Fruit fly (Drosophila melanogaster) whole organism, embryonic: ENCODE data around the gene tup.

ENCODE experiments used
- BtbVII ChIP-seq: fragments of 200-800 bp; sonication (Bioruptor generic); optimal IDR thresholded peaks from 3 replicates; lab custom pipeline; 2017; ENCODE audit warnings: missing biosample characterization, mild to moderate bottlenecking, missing genetic modification characterization
- CG10543 ChIP-seq: fragments of 200-800 bp; sonication (Bioruptor generic); optimal IDR thresholded peaks from 3 replicates; lab custom pipeline; 2017; ENCODE audit warnings: missing biosample characterization, mild to moderate bottlenecking, missing genetic modification characterization, moderate library complexity
- CG11560 ChIP-seq: fragments of 200-800 bp; sonication (Bioruptor generic); IDR thresholded peaks from 3 replicates; pipeline ENCODE4 v1.3.6; 2022; ENCODE audit warnings: missing biosample characterization, missing genetic modification characterization
- CG13123 ChIP-seq: fragments of 200-800 bp; sonication (Bioruptor generic); optimal IDR thresholded peaks from 2 replicates; lab custom pipeline; 2016; ENCODE audit warnings: missing biosample characterization, missing genetic modification characterization
- CG13775 ChIP-seq: fragments of 200-800 bp; sonication (Bioruptor generic); optimal IDR thresholded peaks from 3 replicates; lab custom pipeline; 2017; ENCODE audit warnings: missing biosample characterization, mild to moderate bottlenecking, missing genetic modification characterization
- CG14710 ChIP-seq: fragments of 200-800 bp; sonication (Bioruptor generic); optimal IDR thresholded peaks from 3 replicates; lab custom pipeline; 2019; ENCODE audit warnings: missing biosample characterization, mild to moderate bottlenecking, missing genetic modification characterization, moderate library complexity
- CG1647 ChIP-seq: fragments of 200-800 bp; sonication (Bioruptor generic); optimal IDR thresholded peaks from 3 replicates; lab custom pipeline; 2016; ENCODE audit warnings: missing biosample characterization, missing genetic modification characterization
- CG17568 ChIP-seq: fragments of 200-800 bp; sonication (Bioruptor generic); optimal IDR thresholded peaks from 2 replicates; lab custom pipeline; 2018; ENCODE audit warnings: missing biosample characterization, mild to moderate bottlenecking, missing genetic modification characterization, moderate library complexity
- CG18476 ChIP-seq: fragments of 200-800 bp; sonication (Bioruptor generic); optimal IDR thresholded peaks from 2 replicates; lab custom pipeline; 2016; ENCODE audit warnings: missing biosample characterization, mild to moderate bottlenecking, missing genetic modification characterization
- CG3065 ChIP-seq: fragments of 200-800 bp; sonication (Bioruptor generic); optimal IDR thresholded peaks from 2 replicates; lab custom pipeline; 2016; ENCODE audit warnings: missing biosample characterization, missing genetic modification characterization
- CG3407 ChIP-seq: fragments of 200-800 bp; sonication (Bioruptor generic); optimal IDR thresholded peaks from 2 replicates; lab custom pipeline; 2018; ENCODE audit warnings: missing biosample characterization, mild to moderate bottlenecking, missing genetic modification characterization
- CG3838 ChIP-seq: fragments of 200-800 bp; sonication (Bioruptor generic); optimal IDR thresholded peaks from 3 replicates; lab custom pipeline; 2016; ENCODE audit warnings: missing biosample characterization, missing genetic modification characterization
- CG42726 ChIP-seq: fragments of 200-800 bp; sonication (Bioruptor generic); IDR thresholded peaks from 2 replicates; pipeline ENCODE4 v1.3.6; 2022; ENCODE audit warnings: missing biosample characterization, missing genetic modification characterization; ENCODE audit not compliant: partially characterized antibody
- CG4424 ChIP-seq: fragments of 200-800 bp; sonication (Bioruptor generic); optimal IDR thresholded peaks from 3 replicates; lab custom pipeline; 2016; ENCODE audit warnings: missing biosample characterization, missing genetic modification characterization
- CG4707 ChIP-seq: fragments of 200-800 bp; sonication (Bioruptor generic); optimal IDR thresholded peaks from 2 replicates; lab custom pipeline; 2018; ENCODE audit warnings: missing biosample characterization, mild to moderate bottlenecking, missing genetic modification characterization, moderate library complexity
- CG6813 ChIP-seq: fragments of 200-800 bp; sonication (Bioruptor generic); optimal IDR thresholded peaks from 2 replicates; lab custom pipeline; 2017; ENCODE audit warnings: missing biosample characterization, missing genetic modification characterization, mild to moderate bottlenecking, moderate library complexity, missing genetic modification reagents
- CG9727 ChIP-seq: fragments of 200-800 bp; sonication (Bioruptor generic); optimal IDR thresholded peaks from 3 replicates; lab custom pipeline; 2017; ENCODE audit warnings: missing biosample characterization, mild to moderate bottlenecking, missing genetic modification characterization
- HLHmδ ChIP-seq: fragments of 200-800 bp; sonication (Bioruptor generic); optimal IDR thresholded peaks from 2 replicates; lab custom pipeline; 2018; ENCODE audit warnings: missing biosample characterization, mild to moderate bottlenecking, missing genetic modification characterization, moderate library complexity
- Hr51 ChIP-seq, 2 experiments: fragments of 200-800 bp; sonication (Bioruptor generic); optimal IDR thresholded peaks; 2 replicates in 1 of 2; 3 replicates in 1 of 2; lab custom pipeline; 2016 to 2018; ENCODE audit warnings: missing biosample characterization in 2 of 2, missing genetic modification characterization in 2 of 2, mild to moderate bottlenecking in 1 of 2, moderate library complexity in 1 of 2
- NFAT ChIP-seq: fragments of 200-800 bp; sonication (Bioruptor generic); IDR thresholded peaks from 2 replicates; pipeline ENCODE4 v1.3.6; 2022; ENCODE audit warnings: missing biosample characterization, missing genetic modification characterization
- Neu2 ChIP-seq: fragments of 200-800 bp; sonication (Bioruptor generic); optimal IDR thresholded peaks from 3 replicates; lab custom pipeline; 2016; ENCODE audit warnings: missing biosample characterization, missing genetic modification characterization, borderline replicate concordance
- Nf-YB ChIP-seq: fragments of 200-800 bp; sonication (Bioruptor generic); optimal IDR thresholded peaks from 3 replicates; lab custom pipeline; 2019; ENCODE audit warnings: missing biosample characterization, mild to moderate bottlenecking, missing genetic modification characterization, moderate library complexity
- NfI ChIP-seq: fragments of 200-800 bp; sonication (Bioruptor generic); optimal IDR thresholded peaks from 3 replicates; lab custom pipeline; 2018; ENCODE audit warnings: missing biosample characterization, mild to moderate bottlenecking, missing genetic modification characterization, moderate library complexity
- PHDP ChIP-seq: fragments of 200-800 bp; sonication (Bioruptor generic); optimal IDR thresholded peaks from 3 replicates; lab custom pipeline; 2018; ENCODE audit warnings: missing biosample characterization, mild to moderate bottlenecking, missing genetic modification characterization, moderate library complexity
- Rfx ChIP-seq: fragments of 200-800 bp; sonication (Bioruptor generic); IDR thresholded peaks from 2 replicates; pipeline ENCODE4 v1.3.6; 2022; ENCODE audit warnings: missing biosample characterization, missing genetic modification characterization
- ara ChIP-seq: fragments of 200-800 bp; sonication (Bioruptor generic); IDR thresholded peaks from 2 replicates; pipeline ENCODE4 v1.3.6; 2022; ENCODE audit warnings: missing biosample characterization, missing genetic modification characterization
- az2 ChIP-seq: fragments of 200-800 bp; sonication (Bioruptor generic); optimal IDR thresholded peaks from 3 replicates; lab custom pipeline; 2016; ENCODE audit warnings: missing biosample characterization, missing genetic modification characterization
- caup ChIP-seq: fragments of 200-800 bp; sonication (Bioruptor generic); optimal IDR thresholded peaks from 3 replicates; lab custom pipeline; 2017; ENCODE audit warnings: missing biosample characterization, mild to moderate bottlenecking, missing genetic modification characterization, moderate library complexity; ENCODE audit not compliant: severe bottlenecking
- ci ChIP-seq: fragments of 200-800 bp; sonication (Bioruptor generic); IDR thresholded peaks from 3 replicates; pipeline ENCODE4 v1.3.6; 2022; ENCODE audit warnings: missing biosample characterization, missing genetic modification characterization
- dysf ChIP-seq: fragments of 200-800 bp; sonication (Bioruptor generic); IDR thresholded peaks from 3 replicates; pipeline ENCODE4 v1.3.6; 2022; ENCODE audit warnings: missing biosample characterization, missing genetic modification characterization
- eve ChIP-seq, 2 experiments: fragments of >200 bp; optimal IDR thresholded peaks; 2 replicates each; lab custom pipeline; 2017; ENCODE audit warnings: missing biosample characterization in 2 of 2, missing genetic modification characterization in 2 of 2
- fd3F ChIP-seq: fragments of 200-800 bp; sonication (Bioruptor generic); optimal IDR thresholded peaks from 2 replicates; lab custom pipeline; 2018; ENCODE audit warnings: missing biosample characterization, mild to moderate bottlenecking, missing genetic modification characterization, moderate library complexity
- fd96Cb ChIP-seq: fragments of 200-800 bp; sonication (Bioruptor generic); optimal IDR thresholded peaks from 2 replicates; lab custom pipeline; 2018; ENCODE audit warnings: missing biosample characterization, mild to moderate bottlenecking, missing genetic modification characterization, moderate library complexity
- gce ChIP-seq: fragments of 200-800 bp; sonication (Bioruptor generic); IDR thresholded peaks from 3 replicates; pipeline ENCODE4 v1.3.6; 2022; ENCODE audit warnings: missing biosample characterization, missing genetic modification characterization
- jumu ChIP-seq: fragments of 200-800 bp; sonication (Bioruptor generic); optimal IDR thresholded peaks from 3 replicates; lab custom pipeline; 2016; ENCODE audit warnings: missing biosample characterization, missing genetic modification characterization
- kah ChIP-seq: fragments of 200-800 bp; sonication (Bioruptor generic); optimal IDR thresholded peaks from 2 replicates; lab custom pipeline; 2018; ENCODE audit warnings: missing biosample characterization, mild to moderate bottlenecking, missing genetic modification characterization
- onecut ChIP-seq: fragments of 200-800 bp; sonication (Bioruptor generic); IDR thresholded peaks from 2 replicates; pipeline ENCODE4 v1.3.6; 2022; ENCODE audit warnings: missing biosample characterization, missing genetic modification characterization
- phol ChIP-seq: fragments of 200-800 bp; sonication (Bioruptor generic); optimal IDR thresholded peaks from 3 replicates; lab custom pipeline; 2018; ENCODE audit warnings: missing biosample characterization, mild to moderate bottlenecking, missing genetic modification characterization, moderate library complexity
- psq ChIP-seq: fragments of 200-800 bp; sonication (Bioruptor generic); optimal IDR thresholded peaks from 2 replicates; lab custom pipeline; 2017; ENCODE audit warnings: missing biosample characterization, missing genetic modification characterization
- sd ChIP-seq: fragments of 200-800 bp; sonication (Bioruptor generic); optimal IDR thresholded peaks from 3 replicates; lab custom pipeline; 2018; ENCODE audit warnings: missing biosample characterization, mild to moderate bottlenecking, missing genetic modification characterization, moderate library complexity
- sens-2 ChIP-seq: fragments of 200-800 bp; sonication (Bioruptor generic); IDR thresholded peaks from 2 replicates; pipeline ENCODE4 v1.3.6; 2022; ENCODE audit warnings: missing biosample characterization, missing genetic modification characterization
- sisA ChIP-seq: fragments of 200-800 bp; sonication (Bioruptor generic); IDR thresholded peaks from 2 replicates; pipeline ENCODE4 v1.3.6; 2022; ENCODE audit warnings: missing biosample characterization, missing genetic modification characterization
- slou ChIP-seq: fragments of 200-800 bp; sonication (Bioruptor generic); optimal IDR thresholded peaks from 3 replicates; lab custom pipeline; 2016; ENCODE audit warnings: missing biosample characterization, missing genetic modification characterization
- sna ChIP-seq: fragments of 200-800 bp; sonication (Bioruptor generic); IDR thresholded peaks from 2 replicates; pipeline ENCODE4 v1.3.6; 2022; ENCODE audit warnings: missing biosample characterization, missing genetic modification characterization; ENCODE audit not compliant: partially characterized antibody
- sr ChIP-seq: fragments of 200-800 bp; sonication (Bioruptor generic); IDR thresholded peaks from 3 replicates; pipeline ENCODE4 v1.3.6; 2022; ENCODE audit warnings: missing biosample characterization, missing genetic modification characterization
- sug ChIP-seq: fragments of 200-800 bp; optimal IDR thresholded peaks from 2 replicates; lab custom pipeline; 2019; ENCODE audit warnings: missing biosample characterization, mild to moderate bottlenecking, missing genetic modification characterization, moderate library complexity
- twi ChIP-seq: fragments of 200-800 bp; optimal IDR thresholded peaks from 2 replicates; lab custom pipeline; 2019; ENCODE audit warnings: missing biosample characterization, mild to moderate bottlenecking, missing genetic modification characterization, moderate library complexity
- vvl ChIP-seq: fragments of 200-800 bp; sonication (Bioruptor generic); IDR thresholded peaks from 2 replicates; pipeline ENCODE4 v1.3.6; 2022; ENCODE audit warnings: missing biosample characterization, missing genetic modification characterization
- zf30C ChIP-seq: fragments of 200-800 bp; sonication (Bioruptor generic); optimal IDR thresholded peaks from 3 replicates; lab custom pipeline; 2018; ENCODE audit warnings: missing biosample characterization, mild to moderate bottlenecking, missing genetic modification characterization
- zfh1 ChIP-seq: fragments of 200-800 bp; sonication (Bioruptor generic); IDR thresholded peaks from 3 replicates; pipeline ENCODE4 v1.3.6; 2022; ENCODE audit warnings: missing biosample characterization, missing genetic modification characterization

Gene tup

dm6 chr2L:18890087-18890486 is 9.0 kb upstream of the tup start (continued):
- TF ChIP-seq caup (GFP tag; lab: Kevin White, UChicago) (peak; percentile 44), dysf (GFP tag; lab: Robert Waterston, UW) (peak; percentile 68), gce (GFP tag; lab: Robert Waterston, UW) (peak; percentile 53; the same call in 1 of the 3 replicates), CG17568 (peak; percentile 65), Neu2 (GFP tag; lab: Kevin White, UChicago) (peak; percentile 57), CG6813 (GFP tag; lab: Kevin White, UChicago) (peak; percentile 79), kah (peak; percentile 11), sna (GFP tag; lab: Robert Waterston, UW) (no peak), CG9727 (peak; percentile 91), ara (GFP tag; lab: Robert Waterston, UW) (peak; percentile 87), CG3407 (GFP tag; lab: Kevin White, UChicago) (peak; percentile 65), Hr51 (GFP tag; optimal IDR thresholded peaks at IDR 0.05; lab: Kevin White, UChicago) (peak; percentile 20 to 68), CG1647 (GFP tag; lab: Kevin White, UChicago) (peak; percentile 61), sens-2 (GFP tag; lab: Robert Waterston, UW) (peak; percentile 69), sisA (GFP tag; lab: Robert Waterston, UW) (peak; percentile 77), zfh1 (peak; percentile 95), onecut (GFP tag; lab: Robert Waterston, UW) (peak; percentile 67), az2 (GFP tag; lab: Kevin White, UChicago) (peak; percentile 80), CG18476 (GFP tag; lab: Kevin White, UChicago) (peak; percentile 70), CG3065 (GFP tag; lab: Kevin White, UChicago) (peak; percentile 25), ci (GFP tag; lab: Robert Waterston, UW) (peak; percentile 87), sr (no peak), NFAT (GFP tag; lab: Robert Waterston, UW) (no peak), Rfx (GFP tag; lab: Robert Waterston, UW) (peak; percentile 56), zf30C (GFP tag; lab: Kevin White, UChicago) (peak; percentile 87), fd96Cb (peak; percentile 78), CG13775 (peak; percentile 79), phol (tag; lab: Kevin White, UChicago) (peak; percentile 85), vvl (peak; percentile 88), CG4707 (GFP tag; lab: Kevin White, UChicago) (peak; percentile 50), CG13123 (peak; percentile 52), eve (GFP tag; optimal IDR thresholded peaks at IDR 0.05; lab: Kevin White, UChicago) (peak in 1 of 2 experiments; percentile 59), Nf-YB (GFP tag; lab: Kevin White, UChicago) (peak; percentile 57), PHDP (tag; lab: Kevin White, UChicago) (peak; percentile 52), sug (no peak), CG3838 (GFP tag; lab: Kevin White, UChicago) (no peak), CG10543 (no peak), CG11560 (tag; lab: Robert Waterston, UW) (no peak), sd (tag; lab: Kevin White, UChicago) (no peak), HLHmδ (no peak), twi (peak; percentile 67), BtbVII (no peak), slou (GFP tag; lab: Kevin White, UChicago) (peak; percentile 55), CG42726 (GFP tag; lab: Robert Waterston, UW) (no peak), CG14710 (peak; percentile 88), jumu (GFP tag; lab: Kevin White, UChicago) (peak; percentile 73), fd3F (GFP tag; lab: Kevin White, UChicago) (no peak), NfI (GFP tag; lab: Kevin White, UChicago) (peak; percentile 62), psq (GFP tag; lab: Kevin White, UChicago) (peak; percentile 42), CG4424 (GFP tag; lab: Kevin White, UChicago) (peak; percentile 86)
